Fruit fly (Drosophila melanogaster): ENCODE measurements around the gene Stam.

Gene Stam

DNA sequence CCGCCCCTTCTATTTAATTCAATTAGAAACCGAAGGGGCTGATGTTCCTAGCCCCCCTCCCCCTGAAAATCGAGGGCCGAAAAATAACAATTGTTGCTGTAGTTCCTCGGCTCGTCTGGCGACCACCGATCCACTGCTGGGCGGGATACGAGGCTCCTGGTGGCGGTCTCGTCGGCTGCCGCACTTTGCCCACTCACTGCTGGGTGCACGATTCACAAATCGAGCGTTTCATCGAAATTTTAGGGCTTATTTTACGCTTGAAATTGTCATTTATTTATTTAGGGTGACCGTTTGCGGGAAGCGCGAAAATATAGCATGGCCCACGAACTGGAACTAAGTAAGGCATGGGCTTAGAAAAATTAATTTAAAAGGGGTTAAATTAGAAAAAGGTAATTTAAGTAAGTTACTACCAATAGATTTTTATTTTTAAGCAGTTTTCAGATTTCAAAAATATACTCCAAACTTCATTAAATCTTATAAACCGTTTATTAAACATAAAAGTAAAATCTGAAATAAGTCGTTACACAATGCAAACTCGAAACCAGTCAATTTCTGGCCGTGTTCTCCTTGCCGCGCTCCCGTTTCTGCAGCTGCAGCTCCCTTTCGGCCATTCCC, 1.9 kb upstream of the Stam start, which contains the start of gene Dnz1 (continued):
- TF ChIP-seq Opbp (GFP tag; IDR thresholded peaks at IDR 0.05; ENCODE audit: partially characterized antibody) (peak; percentile 25; the same call in 1 of the 3 replicates), Oli (tag; optimal IDR thresholded peaks at IDR 0.05) (peak; percentile 37), caup (GFP tag; optimal IDR thresholded peaks at IDR 0.05; ENCODE audit: severe bottlenecking) (peak; percentile 45), pho (GFP tag; optimal IDR thresholded peaks at IDR 0.05) (peak; percentile 26), CG13624 (GFP tag; optimal IDR thresholded peaks at IDR 0.05) (no peak), HmgZ (tag; optimal IDR thresholded peaks at IDR 0.05) (peak; percentile 16), CG30431 (GFP tag; optimal IDR thresholded peaks at IDR 0.05) (no peak), YL-1 (GFP tag; optimal IDR thresholded peaks at IDR 0.05) (peak; percentile 40), CG13287 (GFP tag; IDR thresholded peaks at IDR 0.05; ENCODE audit: partially characterized antibody) (peak; percentile 27; the same call in 1 of the 2 replicates), corto (GFP tag; optimal IDR thresholded peaks at IDR 0.05) (no peak), TFAM (GFP tag; optimal IDR thresholded peaks at IDR 0.05) (no peak), Lim3 (GFP tag; IDR thresholded peaks at IDR 0.05) (no peak), CG3163 (GFP tag; optimal IDR thresholded peaks at IDR 0.05) (no peak), Xbp1 (GFP tag; optimal IDR thresholded peaks at IDR 0.05) (peak; percentile 67), otp (GFP tag; IDR thresholded peaks at IDR 0.05) (peak; percentile 59; the same call in 1 of the 3 replicates), twi (tag; optimal IDR thresholded peaks at IDR 0.05) (no peak), ATbp (GFP tag; optimal IDR thresholded peaks at IDR 0.05) (no peak), CoRest (tag; optimal IDR thresholded peaks at IDR 0.05) (peak; percentile 52), tgo (GFP tag; IDR thresholded peaks at IDR 0.05) (peak; percentile 62; the same call in 2 of the 3 replicates), CG5953 (GFP tag; IDR thresholded peaks at IDR 0.05) (peak; percentile 55; the same call in 1 of the 2 replicates), Hmx (GFP tag; optimal IDR thresholded peaks at IDR 0.05) (no peak), ase (GFP tag; IDR thresholded peaks at IDR 0.05) (no peak), CG10462 (GFP tag; optimal IDR thresholded peaks at IDR 0.05) (no peak), btn (GFP tag; optimal IDR thresholded peaks at IDR 0.05) (no peak), CG17359 (tag; optimal IDR thresholded peaks at IDR 0.05) (peak; percentile 65), CG8478 (optimal IDR thresholded peaks at IDR 0.05) (no peak), CG15479 (GFP tag; optimal IDR thresholded peaks at IDR 0.05) (no peak), hth (optimal IDR thresholded peaks at IDR 0.05) (no peak), CHES-1-like (GFP tag; optimal IDR thresholded peaks at IDR 0.05) (no peak), CG7987 (GFP tag; optimal IDR thresholded peaks at IDR 0.05) (peak; percentile 4), ci (GFP tag; IDR thresholded peaks at IDR 0.05) (peak; percentile 62; the same call in 2 of the 3 replicates), salm (tag; optimal IDR thresholded peaks at IDR 0.05) (no peak), CG8089 (GFP tag; optimal IDR thresholded peaks at IDR 0.05) (no peak), Ptx1 (GFP tag; IDR thresholded peaks at IDR 0.05) (peak; percentile 76), Dip2 (GFP tag; IDR thresholded peaks at IDR 0.05) (no peak), z (GFP tag; IDR thresholded peaks at IDR 0.05) (no peak), Hsf (GFP tag; optimal IDR thresholded peaks at IDR 0.05) (peak; percentile 56), amos (GFP tag; IDR thresholded peaks at IDR 0.05; ENCODE audit: partially characterized antibody) (no peak), Fer1 (GFP tag; optimal IDR thresholded peaks at IDR 0.05) (peak; percentile 43), ro (GFP tag; IDR thresholded peaks at IDR 0.05) (no peak), CG14014 (GFP tag; IDR thresholded peaks at IDR 0.05) (peak; percentile 77), CG9797 (GFP tag; optimal IDR thresholded peaks at IDR 0.05) (peak; percentile 50), sisA (GFP tag; IDR thresholded peaks at IDR 0.05) (peak; percentile 21; the same call in 1 of the 2 replicates), CG1602 (GFP tag; optimal IDR thresholded peaks at IDR 0.05) (peak; percentile 20), Dfd (GFP tag; optimal IDR thresholded peaks at IDR 0.05) (no peak), tna (GFP tag; IDR thresholded peaks at IDR 0.05; ENCODE audit: partially characterized antibody) (no peak), eve (GFP tag; optimal IDR thresholded peaks at IDR 0.05) (no peak), ap (GFP tag; IDR thresholded peaks at IDR 0.05) (no peak; the same call in 1 of the 2 replicates), CG1233 (GFP tag; optimal IDR thresholded peaks at IDR 0.05) (peak; percentile 24), CG13775 (GFP tag; optimal IDR thresholded peaks at IDR 0.05) (peak; percentile 31), Deaf1 (tag; optimal IDR thresholded peaks at IDR 0.05) (peak; percentile 35)
